Fruit fly (Drosophila melanogaster): ENCODE results near the gene nSyb.

nSyb gene

DNA sequence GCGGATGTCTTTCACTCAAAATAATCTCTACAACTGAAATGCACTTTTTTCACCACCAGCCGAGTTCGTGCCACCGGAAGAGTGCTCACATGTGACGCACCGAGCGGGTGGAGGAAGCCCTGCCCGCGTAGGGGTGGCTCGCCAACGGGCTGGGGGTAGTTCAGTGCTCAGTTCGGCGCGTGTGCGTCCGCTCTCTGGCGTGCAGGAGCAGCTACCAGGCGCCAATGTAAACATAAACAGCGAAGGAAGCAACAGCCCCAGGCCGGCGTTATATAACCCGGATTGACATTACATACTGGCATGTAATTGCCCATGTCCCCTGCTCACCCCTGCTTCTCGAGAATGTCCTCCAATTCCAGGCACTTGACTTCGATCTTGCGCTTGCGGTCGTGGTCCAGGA lies 26.7 kb upstream of the nSyb start (continued):
- TF ChIP-seq inv (GFP tag; IDR thresholded peaks at IDR 0.05; ENCODE audit: partially characterized antibody) (no peak), CG9797 (GFP tag; optimal IDR thresholded peaks at IDR 0.05) (no peak), CG31224 (GFP tag; IDR thresholded peaks at IDR 0.05) (peak; percentile 99), CG8478 (optimal IDR thresholded peaks at IDR 0.05) (no peak), CG6854 (GFP tag; optimal IDR thresholded peaks at IDR 0.05) (no peak), gce (GFP tag; IDR thresholded peaks at IDR 0.05) (no peak), seq (GFP tag; IDR thresholded peaks at IDR 0.05) (peak; percentile 86), pros (GFP tag; optimal IDR thresholded peaks at IDR 0.05) (no peak), Ravus (GFP tag; IDR thresholded peaks at IDR 0.05) (no peak)

DNA sequence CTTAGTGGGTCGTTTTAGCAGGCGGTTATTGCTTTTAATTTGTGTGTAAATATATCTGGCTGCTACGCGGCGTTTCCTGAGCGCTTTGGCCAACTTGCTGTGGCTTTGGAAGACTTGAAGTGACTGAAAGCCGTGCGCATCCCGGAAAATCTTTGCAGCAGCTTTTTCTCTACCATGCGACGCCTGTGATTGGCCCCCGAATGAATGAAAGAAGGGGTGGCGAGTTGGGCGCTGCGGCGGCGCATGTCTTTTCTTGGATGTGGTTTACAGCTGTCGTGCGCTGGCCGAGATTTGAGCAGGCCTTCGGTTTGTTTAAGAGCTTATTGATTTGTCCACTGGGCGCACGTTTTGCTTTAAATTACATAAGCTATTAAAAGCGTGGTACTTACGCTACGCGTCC lies 26.0 kb upstream of the nSyb start:
- peak; percentile 83 for TF ChIP-seq ewg (GFP tag; optimal IDR thresholded peaks at IDR 0.05)
- peak; percentile 59 for TF ChIP-seq Med (GFP tag)
- TF ChIP-seq Nf-YC (tag; optimal IDR thresholded peaks at IDR 0.05) = peak; percentile 89
- peak; percentile 36 for TF ChIP-seq MBD-R2 (GFP tag; IDR thresholded peaks at IDR 0.05)
- no peak for TF ChIP-seq sug (tag; optimal IDR thresholded peaks at IDR 0.05)
- peak; percentile 85 for TF ChIP-seq onecut (GFP tag; IDR thresholded peaks at IDR 0.05)
- peak; percentile 48; the same call in 1 of the 2 replicates for TF ChIP-seq CG32767 (GFP tag; IDR thresholded peaks at IDR 0.05)
- TF ChIP-seq CG4424 (GFP tag; optimal IDR thresholded peaks at IDR 0.05) = no peak
- peak; percentile 68 for TF ChIP-seq Deaf1 (tag; optimal IDR thresholded peaks at IDR 0.05)
- peak; percentile 81 for TF ChIP-seq Nf-YB (GFP tag; optimal IDR thresholded peaks at IDR 0.05)
- TF ChIP-seq CG30403 (GFP tag; optimal IDR thresholded peaks at IDR 0.05) = no peak

DNA sequence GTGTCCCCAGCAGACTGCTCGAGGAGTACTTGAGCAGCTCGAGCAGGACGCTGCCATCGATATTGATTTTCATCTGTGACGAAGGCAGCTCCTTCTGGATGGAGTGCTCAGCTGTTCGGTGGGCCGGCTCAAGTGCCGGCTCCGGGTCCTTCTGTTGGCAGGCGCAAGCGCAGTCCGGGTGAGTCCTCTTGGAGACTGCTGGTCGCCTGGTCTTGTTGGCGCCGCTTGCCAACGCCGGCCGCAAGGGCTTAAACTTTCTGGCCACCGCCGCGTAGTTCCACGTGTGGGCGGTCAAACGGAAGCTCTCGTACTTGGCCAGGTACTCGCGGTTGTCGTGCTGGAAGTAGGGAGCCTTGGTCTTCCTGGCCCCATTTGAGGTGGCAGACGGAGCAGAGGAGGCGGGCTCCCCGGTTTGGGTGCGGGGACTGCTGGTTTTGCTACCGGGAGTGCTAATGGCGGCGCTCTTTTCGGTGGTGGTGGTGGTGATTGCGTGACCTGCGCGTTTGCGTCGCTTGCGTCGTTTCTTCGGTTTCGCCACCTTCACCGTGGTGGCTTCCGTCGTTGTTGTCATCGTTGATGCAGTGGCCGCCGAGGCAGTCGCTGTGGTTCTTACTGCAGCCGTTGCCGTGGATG lies 24.3 kb upstream of the nSyb start:
- TF ChIP-seq pros (GFP tag; optimal IDR thresholded peaks at IDR 0.05) (no peak), p53 (GFP tag; optimal IDR thresholded peaks at IDR 0.05) (no peak), sqz (GFP tag; optimal IDR thresholded peaks at IDR 0.05) (no peak), Adf1 (GFP tag; IDR thresholded peaks at IDR 0.05) (peak; percentile 58; the same call in 1 of the 2 replicates), CG14014 (GFP tag; IDR thresholded peaks at IDR 0.05) (no peak), CG8924 (tag; optimal IDR thresholded peaks at IDR 0.05) (no peak), Med (GFP tag) (peak; percentile 19), Deaf1 (tag; optimal IDR thresholded peaks at IDR 0.05) (peak; percentile 79), CG31224 (GFP tag; IDR thresholded peaks at IDR 0.05) (peak; percentile 99), CG17385 (GFP tag; optimal IDR thresholded peaks at IDR 0.05) (no peak), CG13287 (GFP tag; IDR thresholded peaks at IDR 0.05; ENCODE audit: partially characterized antibody) (peak; percentile 32; the same call in 1 of the 2 replicates), pum (GFP tag; optimal IDR thresholded peaks at IDR 0.05) (no peak), sna (GFP tag; IDR thresholded peaks at IDR 0.05; ENCODE audit: partially characterized antibody) (0 out of 2 replicates have a peak, but pooled peaks have one; percentile 23), zen2 (GFP tag; IDR thresholded peaks at IDR 0.05; ENCODE audit: partially characterized antibody) (peak; percentile 30; the same call in 2 of the 3 replicates), MBD-R2 (GFP tag; IDR thresholded peaks at IDR 0.05) (0 out of 2 replicates have a peak, but pooled peaks have one; percentile 13), CG10543 (GFP tag; optimal IDR thresholded peaks at IDR 0.05) (peak; percentile 25), CG34224 (GFP tag; IDR thresholded peaks at IDR 0.05; ENCODE audit: partially characterized antibody) (0 out of 3 replicates have a peak, but pooled peaks have one; percentile 41), unc-4 (GFP tag; IDR thresholded peaks at IDR 0.05; ENCODE audit: partially characterized antibody) (0 out of 2 replicates have a peak, but pooled peaks have one; percentile 32), Scr (GFP tag; IDR thresholded peaks at IDR 0.05; ENCODE audit: partially characterized antibody) (0 out of 2 replicates have a peak, but pooled peaks have one; percentile 18), CG13894 (tag; optimal IDR thresholded peaks at IDR 0.05) (no peak), crp (GFP tag; optimal IDR thresholded peaks at IDR 0.05) (peak in 1 of 2 experiments; percentile 46), crol (GFP tag; IDR thresholded peaks at IDR 0.05) (peak; percentile 64), CG34422 (GFP tag; IDR thresholded peaks at IDR 0.05) (peak; percentile 58; the same call in 1 of the 3 replicates), ewg (GFP tag; optimal IDR thresholded peaks at IDR 0.05) (peak; percentile 94), bbx (GFP tag; IDR thresholded peaks at IDR 0.05; ENCODE audit: partially characterized antibody) (no peak), Bgb (GFP tag; IDR thresholded peaks at IDR 0.05; ENCODE audit: partially characterized antibody) (0 out of 2 replicates have a peak, but pooled peaks have one; percentile 24), seq (GFP tag; IDR thresholded peaks at IDR 0.05) (0 out of 2 replicates have a peak, but pooled peaks have one; percentile 24), scrt (GFP tag; optimal IDR thresholded peaks at IDR 0.05) (peak; percentile 74), onecut (GFP tag; IDR thresholded peaks at IDR 0.05) (peak; percentile 89), Nf-YC (tag; optimal IDR thresholded peaks at IDR 0.05) (peak; percentile 69)
